Fruit fly (Drosophila melanogaster) whole organism, prepupa: ENCODE measurements around the gene CG42747.
A peak's percentile ranks its signal among the peaks of the same experiment; 100 is the strongest.

Source experiments
- CG11902 ChIP-seq: fragments of 200-800 bp; sonication (Bioruptor generic); optimal IDR thresholded peaks from 3 replicates; lab custom pipeline; 2016; ENCODE audit warnings: missing biosample characterization, missing genetic modification characterization
- CG4318 ChIP-seq: fragments of 200-800 bp; sonication (Bioruptor generic); optimal IDR thresholded peaks from 3 replicates; lab custom pipeline; 2017; ENCODE audit warnings: missing biosample characterization, mild to moderate bottlenecking, missing genetic modification characterization
- CG7368 ChIP-seq: fragments of 200-800 bp; sonication (Bioruptor generic); optimal IDR thresholded peaks from 3 replicates; lab custom pipeline; 2016; ENCODE audit warnings: missing biosample characterization, missing genetic modification characterization
- Eip75B ChIP-seq: fragments of 200-800 bp; sonication (Bioruptor generic); optimal IDR thresholded peaks from 3 replicates; lab custom pipeline; 2016; ENCODE audit warnings: missing biosample characterization, missing genetic modification characterization
- Eip93F ChIP-seq: fragments of 200-800 bp; sonication (Bioruptor generic); optimal IDR thresholded peaks from 2 replicates; lab custom pipeline; 2016; ENCODE audit warnings: missing biosample characterization, mild to moderate bottlenecking, missing genetic modification characterization
- Sox102F ChIP-seq: fragments of 200-800 bp; sonication (Bioruptor generic); optimal IDR thresholded peaks from 2 replicates; lab custom pipeline; 2016; ENCODE audit warnings: missing biosample characterization, mild to moderate bottlenecking, missing genetic modification characterization
- Sox14 ChIP-seq: fragments of 200-800 bp; sonication (Bioruptor generic); optimal IDR thresholded peaks from 3 replicates; lab custom pipeline; 2016; ENCODE audit warnings: missing biosample characterization, missing genetic modification characterization
- acj6 ChIP-seq: fragments of 200-800 bp; sonication (Bioruptor generic); optimal IDR thresholded peaks from 3 replicates; lab custom pipeline; 2016; ENCODE audit warnings: missing biosample characterization, missing genetic modification characterization
- dac ChIP-seq: fragments of 200-800 bp; sonication (Bioruptor generic); optimal IDR thresholded peaks from 2 replicates; lab custom pipeline; 2017; ENCODE audit warnings: missing biosample characterization, mild to moderate bottlenecking, missing genetic modification characterization
- dsx ChIP-seq: fragments of 200-800 bp; optimal IDR thresholded peaks from 3 replicates; lab custom pipeline; 2019; ENCODE audit warnings: missing biosample characterization, mild to moderate bottlenecking, missing genetic modification characterization, moderate library complexity; ENCODE audit not compliant: poor library complexity, severe bottlenecking
- lz ChIP-seq: fragments of 200-800 bp; sonication (Bioruptor generic); optimal IDR thresholded peaks from 3 replicates; lab custom pipeline; 2016; ENCODE audit warnings: missing biosample characterization, missing genetic modification characterization
- spab ChIP-seq: fragments of 200-800 bp; sonication (Bioruptor generic); optimal IDR thresholded peaks from 2 replicates; lab custom pipeline; 2017; ENCODE audit warnings: missing biosample characterization, mild to moderate bottlenecking, missing genetic modification characterization, missing genetic modification reagents
- ss ChIP-seq, 2 experiments: fragments of 200-800 bp; sonication (Bioruptor generic); optimal IDR thresholded peaks; 2 replicates in 1 of 2; 3 replicates in 1 of 2; lab custom pipeline; 2017 to 2018; ENCODE audit warnings: mild to moderate bottlenecking in 2 of 2, missing biosample characterization in 2 of 2, missing genetic modification characterization in 2 of 2, moderate library complexity in 1 of 2
- svp ChIP-seq: fragments of 200-800 bp; sonication (Bioruptor generic); peaks from one replicate; lab custom pipeline; 2016; ENCODE audit warnings: missing biosample characterization, missing genetic modification characterization

dm6 chr3L:6496053-6496921, 95.9 kb downstream of the CG42747 start:
- TF ChIP-seq ss (GFP tag; optimal IDR thresholded peaks at IDR 0.05; lab: Kevin White, UChicago), result peak in 1 of 2 experiments; percentile 19
- peak; percentile 68 for TF ChIP-seq svp (GFP tag; lab: Kevin White, UChicago)
- TF ChIP-seq lz (GFP tag; lab: Kevin White, UChicago), result no peak
- TF ChIP-seq dsx, result no peak
- TF ChIP-seq Sox102F, result no peak
- TF ChIP-seq acj6 (GFP tag; lab: Kevin White, UChicago), result no peak
- no peak for TF ChIP-seq CG11902 (GFP tag; lab: Kevin White, UChicago)
- TF ChIP-seq CG4318, result no peak
- TF ChIP-seq Eip75B (GFP tag; lab: Kevin White, UChicago), result no peak
- no peak for TF ChIP-seq Sox14
- TF ChIP-seq dac, result no peak
- TF ChIP-seq CG7368 (GFP tag; lab: Kevin White, UChicago), result no peak
- no peak for TF ChIP-seq spab (GFP tag; lab: Kevin White, UChicago)
- no peak for TF ChIP-seq Eip93F (GFP tag; lab: Kevin White, UChicago)
